Fruit fly (Drosophila melanogaster) whole organism, embryonic: Measurements from ENCODE around the gene Mipp2.

Experiments used
- Bdp1 ChIP-seq: fragments of 200-800 bp; sonication (Bioruptor generic); optimal IDR thresholded peaks from 3 replicates; lab custom pipeline; 2016; ENCODE audit warnings: missing biosample characterization, missing genetic modification characterization
- CG10565 ChIP-seq: fragments of 200-800 bp; sonication (Bioruptor generic); optimal IDR thresholded peaks from 3 replicates; lab custom pipeline; 2016; ENCODE audit warnings: missing biosample characterization, mild to moderate bottlenecking, missing genetic modification characterization
- CG10979 ChIP-seq: fragments of 200-800 bp; sonication (Bioruptor generic); optimal IDR thresholded peaks from 2 replicates; lab custom pipeline; 2018; ENCODE audit warnings: missing biosample characterization, mild to moderate bottlenecking, missing genetic modification characterization, moderate library complexity
- CG11085 ChIP-seq: fragments of 200-800 bp; sonication (Bioruptor generic); IDR thresholded peaks from 2 replicates; pipeline ENCODE4 v1.3.6; 2022; ENCODE audit warnings: missing biosample characterization, missing genetic modification characterization
- CG12155 ChIP-seq: fragments of 200-800 bp; sonication (Bioruptor generic); optimal IDR thresholded peaks from 3 replicates; lab custom pipeline; 2016; ENCODE audit warnings: missing biosample characterization, missing genetic modification characterization
- CG13296 ChIP-seq: fragments of 200-800 bp; sonication (Bioruptor generic); optimal IDR thresholded peaks from 3 replicates; lab custom pipeline; 2018; ENCODE audit warnings: missing biosample characterization, mild to moderate bottlenecking, missing genetic modification characterization
- CG15514 ChIP-seq: fragments of 200-800 bp; sonication (Bioruptor generic); optimal IDR thresholded peaks from 3 replicates; lab custom pipeline; 2017; ENCODE audit warnings: missing biosample characterization, missing genetic modification characterization, mild to moderate bottlenecking, moderate library complexity, missing genetic modification reagents
- CG16813 ChIP-seq: fragments of 200-800 bp; sonication (Bioruptor generic); IDR thresholded peaks from 3 replicates; pipeline ENCODE4 v1.3.6; 2022; ENCODE audit warnings: missing biosample characterization, missing genetic modification characterization; ENCODE audit not compliant: partially characterized antibody
- CG16815 ChIP-seq: fragments of 200-800 bp; sonication (Bioruptor generic); optimal IDR thresholded peaks from 3 replicates; lab custom pipeline; 2017; ENCODE audit warnings: missing biosample characterization, mild to moderate bottlenecking, missing genetic modification characterization
- CG17361 ChIP-seq: fragments of 200-800 bp; sonication (Bioruptor generic); IDR thresholded peaks from 3 replicates; pipeline ENCODE4 v1.3.6; 2022; ENCODE audit warnings: missing biosample characterization, missing genetic modification characterization
- CG18619 ChIP-seq: fragments of 200-800 bp; sonication (Bioruptor generic); optimal IDR thresholded peaks from 3 replicates; lab custom pipeline; 2017; ENCODE audit warnings: missing biosample characterization, mild to moderate bottlenecking, missing genetic modification characterization
- CG2712 ChIP-seq: fragments of 200-800 bp; optimal IDR thresholded peaks from 3 replicates; lab custom pipeline; 2019; ENCODE audit warnings: missing biosample characterization, mild to moderate bottlenecking, missing genetic modification characterization, moderate library complexity
- CG30403 ChIP-seq: fragments of 200-800 bp; sonication (Bioruptor generic); optimal IDR thresholded peaks from 3 replicates; lab custom pipeline; 2016; ENCODE audit warnings: missing biosample characterization, missing genetic modification characterization
- CG3163 ChIP-seq: fragments of 200-800 bp; sonication (Bioruptor generic); optimal IDR thresholded peaks from 3 replicates; lab custom pipeline; 2016; ENCODE audit warnings: missing biosample characterization, missing genetic modification characterization
- CG6175 ChIP-seq: fragments of 200-800 bp; sonication (Bioruptor generic); IDR thresholded peaks from 3 replicates; pipeline ENCODE4 v1.3.6; 2022; ENCODE audit warnings: missing biosample characterization, missing genetic modification characterization
- CG7372 ChIP-seq: fragments of 200-800 bp; sonication (Bioruptor generic); IDR thresholded peaks from 2 replicates; pipeline ENCODE4 v1.3.6; 2022; ENCODE audit warnings: missing biosample characterization, missing genetic modification characterization
- CG8388 ChIP-seq: fragments of 200-800 bp; sonication (Bioruptor generic); optimal IDR thresholded peaks from 2 replicates; lab custom pipeline; 2019; ENCODE audit warnings: missing biosample characterization, mild to moderate bottlenecking, missing genetic modification characterization, moderate library complexity
- CTCF ChIP-seq: fragments of 200-800 bp; sonication (Bioruptor generic); optimal IDR thresholded peaks from 2 replicates; lab custom pipeline; 2017; ENCODE audit warnings: missing biosample characterization, mild to moderate bottlenecking, missing genetic modification characterization, moderate library complexity
- D19A ChIP-seq: fragments of 200-800 bp; optimal IDR thresholded peaks from 3 replicates; lab custom pipeline; 2019; ENCODE audit warnings: missing biosample characterization, mild to moderate bottlenecking, missing genetic modification characterization, moderate library complexity
- Dip3 ChIP-seq: fragments of 200-800 bp; sonication (Bioruptor generic); optimal IDR thresholded peaks from 3 replicates; lab custom pipeline; 2016; ENCODE audit warnings: missing biosample characterization, missing genetic modification characterization
- Dref ChIP-seq: fragments of 200-800 bp; sonication (Bioruptor generic); IDR thresholded peaks from 2 replicates; pipeline ENCODE4 v1.3.6; 2022; ENCODE audit warnings: missing biosample characterization, missing genetic modification characterization
- Eip74EF ChIP-seq, 2 experiments: fragments of 200-800 bp in 1 of 2; fragments of >200 bp in 1 of 2; sonication (Bioruptor generic) in 1 of 2; optimal IDR thresholded peaks; 2 replicates each; lab custom pipeline; 2017 to 2019; ENCODE audit warnings: missing biosample characterization in 2 of 2, missing genetic modification characterization in 2 of 2, mild to moderate bottlenecking in 1 of 2, moderate library complexity in 1 of 2
- Mad ChIP-seq: fragments of 200-800 bp; sonication (Bioruptor generic); optimal IDR thresholded peaks from 2 replicates; lab custom pipeline; 2016; ENCODE audit warnings: missing biosample characterization, missing genetic modification characterization
- Ptx1 ChIP-seq: fragments of 200-800 bp; sonication (Bioruptor generic); IDR thresholded peaks from 2 replicates; pipeline ENCODE4 v1.3.6; 2022; ENCODE audit warnings: missing biosample characterization, missing genetic modification characterization
- Sox100B ChIP-seq: fragments of 200-800 bp; sonication (Bioruptor generic); optimal IDR thresholded peaks from 3 replicates; lab custom pipeline; 2018; ENCODE audit warnings: missing biosample characterization, mild to moderate bottlenecking, missing genetic modification characterization
- al ChIP-seq: fragments of 200-800 bp; sonication (Bioruptor generic); IDR thresholded peaks from 2 replicates; pipeline ENCODE4 v1.3.6; 2022; ENCODE audit warnings: missing biosample characterization, missing genetic modification characterization
- amos ChIP-seq: fragments of 200-800 bp; sonication (Bioruptor generic); IDR thresholded peaks from 2 replicates; pipeline ENCODE4 v1.3.6; 2022; ENCODE audit warnings: missing biosample characterization, missing genetic modification characterization; ENCODE audit not compliant: partially characterized antibody
- ap ChIP-seq: fragments of 200-800 bp; sonication (Bioruptor generic); IDR thresholded peaks from 2 replicates; pipeline ENCODE4 v1.3.6; 2022; ENCODE audit warnings: missing biosample characterization, missing genetic modification characterization
- ara ChIP-seq: fragments of 200-800 bp; sonication (Bioruptor generic); IDR thresholded peaks from 2 replicates; pipeline ENCODE4 v1.3.6; 2022; ENCODE audit warnings: missing biosample characterization, missing genetic modification characterization
- bab2 ChIP-seq: fragments of 200-800 bp; sonication (Bioruptor generic); optimal IDR thresholded peaks from 2 replicates; lab custom pipeline; 2016; ENCODE audit warnings: missing biosample characterization, missing genetic modification characterization
- caup ChIP-seq: fragments of 200-800 bp; sonication (Bioruptor generic); optimal IDR thresholded peaks from 3 replicates; lab custom pipeline; 2017; ENCODE audit warnings: missing biosample characterization, mild to moderate bottlenecking, missing genetic modification characterization, moderate library complexity; ENCODE audit not compliant: severe bottlenecking
- dan ChIP-seq: fragments of 200-800 bp; sonication (Bioruptor generic); IDR thresholded peaks from 2 replicates; pipeline ENCODE4 v1.3.6; 2022; ENCODE audit warnings: missing biosample characterization, missing genetic modification characterization
- disco-r ChIP-seq: fragments of 200-800 bp; sonication (Bioruptor generic); optimal IDR thresholded peaks from 2 replicates; lab custom pipeline; 2016; ENCODE audit warnings: missing biosample characterization, missing genetic modification characterization
- gem ChIP-seq: fragments of 200-800 bp; sonication (Bioruptor generic); optimal IDR thresholded peaks from 2 replicates; lab custom pipeline; 2019; ENCODE audit warnings: missing biosample characterization, mild to moderate bottlenecking, missing genetic modification characterization, moderate library complexity
- gt ChIP-seq: fragments of 200-800 bp; sonication (Bioruptor generic); IDR thresholded peaks from 2 replicates; pipeline ENCODE4 v1.3.6; 2022; ENCODE audit warnings: missing biosample characterization, missing genetic modification characterization
- jumu ChIP-seq: fragments of 200-800 bp; sonication (Bioruptor generic); optimal IDR thresholded peaks from 3 replicates; lab custom pipeline; 2016; ENCODE audit warnings: missing biosample characterization, missing genetic modification characterization
- klu ChIP-seq: fragments of 200-800 bp; sonication (Bioruptor generic); IDR thresholded peaks from 2 replicates; pipeline ENCODE4 v1.3.6; 2022; ENCODE audit warnings: missing biosample characterization, missing genetic modification characterization
- knrl ChIP-seq: fragments of 200-800 bp; sonication (Bioruptor generic); IDR thresholded peaks from 3 replicates; pipeline ENCODE4 v1.3.6; 2022; ENCODE audit warnings: missing biosample characterization, missing genetic modification characterization; ENCODE audit not compliant: partially characterized antibody
- maf-S ChIP-seq: fragments of 200-800 bp; sonication (Bioruptor generic); optimal IDR thresholded peaks from 2 replicates; lab custom pipeline; 2016; ENCODE audit warnings: missing biosample characterization, missing genetic modification characterization
- onecut ChIP-seq: fragments of 200-800 bp; sonication (Bioruptor generic); IDR thresholded peaks from 2 replicates; pipeline ENCODE4 v1.3.6; 2022; ENCODE audit warnings: missing biosample characterization, missing genetic modification characterization
- pb ChIP-seq: fragments of 200-800 bp; sonication (Bioruptor generic); optimal IDR thresholded peaks from 3 replicates; lab custom pipeline; 2016; ENCODE audit warnings: missing biosample characterization, missing genetic modification characterization
- peb ChIP-seq: fragments of 200-800 bp; sonication (Bioruptor generic); IDR thresholded peaks from 2 replicates; pipeline ENCODE4 v1.3.6; 2022; ENCODE audit warnings: missing biosample characterization, missing genetic modification characterization
- sens ChIP-seq: fragments of 200-800 bp; sonication (Bioruptor generic); peaks from one replicate; lab custom pipeline; 2016; ENCODE audit warnings: missing biosample characterization, missing genetic modification characterization
- slbo ChIP-seq: fragments of 200-800 bp; sonication (Bioruptor generic); IDR thresholded peaks from 2 replicates; pipeline ENCODE4 v1.3.6; 2022; ENCODE audit warnings: missing biosample characterization, missing genetic modification characterization
- slou ChIP-seq: fragments of 200-800 bp; sonication (Bioruptor generic); optimal IDR thresholded peaks from 3 replicates; lab custom pipeline; 2016; ENCODE audit warnings: missing biosample characterization, missing genetic modification characterization
- slp2 ChIP-seq: fragments of 200-800 bp; sonication (Bioruptor generic); optimal IDR thresholded peaks from 2 replicates; lab custom pipeline; 2016; ENCODE audit warnings: missing biosample characterization, missing genetic modification characterization
- ssp ChIP-seq: fragments of 200-800 bp; sonication (Bioruptor generic); IDR thresholded peaks from 2 replicates; pipeline ENCODE4 v1.3.6; 2022; ENCODE audit warnings: missing biosample characterization, missing genetic modification characterization
- tgo ChIP-seq: fragments of 200-800 bp; sonication (Bioruptor generic); IDR thresholded peaks from 3 replicates; pipeline ENCODE4 v1.3.6; 2022; ENCODE audit warnings: missing biosample characterization, missing genetic modification characterization
- tin ChIP-seq: fragments of 200-800 bp; sonication (Bioruptor generic); optimal IDR thresholded peaks from 3 replicates; lab custom pipeline; 2016; ENCODE audit warnings: missing biosample characterization, missing genetic modification characterization
- ttk ChIP-seq: fragments of 200-800 bp; sonication (Bioruptor generic); IDR thresholded peaks from 2 replicates; pipeline ENCODE4 v2.1.2; 2022; ENCODE audit warnings: missing biosample characterization, missing genetic modification characterization
- wek ChIP-seq: fragments of 200-800 bp; sonication (Bioruptor generic); optimal IDR thresholded peaks from 3 replicates; lab custom pipeline; 2018; ENCODE audit warnings: missing biosample characterization, mild to moderate bottlenecking, missing genetic modification characterization, moderate library complexity
- zfh2 ChIP-seq: fragments of 200-800 bp; sonication (Bioruptor generic); optimal IDR thresholded peaks from 2 replicates; lab custom pipeline; 2016; ENCODE audit warnings: missing biosample characterization, missing genetic modification characterization

Mipp2 gene

dm6 chrX:6109872-6110271 is 18.6 kb upstream of the Mipp2 start (continued):
- no peak for TF ChIP-seq wek (GFP tag; lab: Kevin White, UChicago)
- 0 out of 2 replicates have a peak, but pooled peaks have one; percentile 9 for TF ChIP-seq al (GFP tag; lab: Robert Waterston, UW)
- TF ChIP-seq caup (GFP tag; lab: Kevin White, UChicago), result peak; percentile 35
- TF ChIP-seq slou (GFP tag; lab: Kevin White, UChicago), result no peak
- peak; percentile 27; the same call in 1 of the 3 replicates for TF ChIP-seq tgo (GFP tag; lab: Robert Waterston, UW)
- TF ChIP-seq knrl, result peak; percentile 60; the same call in 2 of the 3 replicates
- peak; percentile 66 for TF ChIP-seq onecut (GFP tag; lab: Robert Waterston, UW)
- TF ChIP-seq dan, result no peak
- TF ChIP-seq CG8388 (GFP tag; lab: Kevin White, UChicago), result peak; percentile 1
- TF ChIP-seq ara (GFP tag; lab: Robert Waterston, UW), result peak; percentile 44; the same call in 1 of the 2 replicates
- no peak for TF ChIP-seq CG13296 (GFP tag; lab: Kevin White, UChicago)
- peak; percentile 64 for TF ChIP-seq slbo
- peak; percentile 36; the same call in 1 of the 3 replicates for TF ChIP-seq CG16813 (GFP tag; lab: Robert Waterston, UW)
- peak; percentile 27 for TF ChIP-seq Mad (GFP tag; lab: Kevin White, UChicago)
- TF ChIP-seq CG3163 (GFP tag; lab: Kevin White, UChicago), result peak; percentile 14
- TF ChIP-seq pb (GFP tag; lab: Kevin White, UChicago), result peak; percentile 6
- TF ChIP-seq CG18619 (GFP tag; lab: Kevin White, UChicago), result peak; percentile 34
- TF ChIP-seq Sox100B (GFP tag; lab: Kevin White, UChicago), result no peak
- peak; percentile 38 for TF ChIP-seq CG10979
- TF ChIP-seq gt (GFP tag; lab: Robert Waterston, UW), result no peak
- TF ChIP-seq bab2 (GFP tag; lab: Kevin White, UChicago), result peak; percentile 7
- TF ChIP-seq CG10565 (GFP tag; lab: Kevin White, UChicago), result no peak
- TF ChIP-seq amos (GFP tag; lab: Robert Waterston, UW), result peak; percentile 50
- TF ChIP-seq CG6175 (GFP tag; lab: Robert Waterston, UW), result peak; percentile 79; the same call in 2 of the 3 replicates
- TF ChIP-seq D19A, result no peak
- no peak for TF ChIP-seq maf-S (GFP tag; lab: Kevin White, UChicago)
- TF ChIP-seq Eip74EF (GFP tag; optimal IDR thresholded peaks at IDR 0.05; lab: Kevin White, UChicago), result no peak
- TF ChIP-seq CTCF (GFP tag; lab: Kevin White, UChicago), result peak; percentile 94
- TF ChIP-seq disco-r, result peak; percentile 13
- TF ChIP-seq CG15514 (GFP tag; lab: Kevin White, UChicago), result peak; percentile 24
- peak; percentile 48 for TF ChIP-seq sens (GFP tag; lab: Kevin White, UChicago)
- peak; percentile 33 for TF ChIP-seq Dip3 (GFP tag; lab: Kevin White, UChicago)
- peak; percentile 23 for TF ChIP-seq CG2712 (tag; lab: Kevin White, UChicago)
- peak; percentile 22 for TF ChIP-seq CG30403 (GFP tag; lab: Kevin White, UChicago)
- peak; percentile 24 for TF ChIP-seq CG12155 (GFP tag; lab: Kevin White, UChicago)
- TF ChIP-seq ssp (GFP tag; lab: Robert Waterston, UW), result peak; percentile 43; the same call in 1 of the 2 replicates
- peak; percentile 56; the same call in 1 of the 2 replicates for TF ChIP-seq CG7372 (GFP tag; lab: Robert Waterston, UW)
- TF ChIP-seq slp2 (GFP tag; lab: Kevin White, UChicago), result no peak
- TF ChIP-seq gem (tag; lab: Kevin White, UChicago), result peak; percentile 33
- no peak for TF ChIP-seq CG17361 (GFP tag; lab: Robert Waterston, UW)
- peak; percentile 67 for TF ChIP-seq CG11085 (GFP tag; lab: Robert Waterston, UW)
- TF ChIP-seq zfh2 (GFP tag; lab: Kevin White, UChicago), result peak; percentile 1
- TF ChIP-seq jumu (GFP tag; lab: Kevin White, UChicago), result peak; percentile 6
- TF ChIP-seq klu (GFP tag; lab: Robert Waterston, UW), result peak; percentile 34; the same call in 1 of the 2 replicates
- peak; percentile 35 for TF ChIP-seq ttk (GFP tag; lab: Robert Waterston, UW)
- TF ChIP-seq CG16815, result peak; percentile 27
- peak; percentile 51; the same call in 1 of the 2 replicates for TF ChIP-seq ap
- 0 out of 2 replicates have a peak, but pooled peaks have one; percentile 17 for TF ChIP-seq peb
- peak; percentile 48 for TF ChIP-seq Ptx1
- no peak for TF ChIP-seq Bdp1 (GFP tag; lab: Kevin White, UChicago)
- TF ChIP-seq tin, result peak; percentile 16
- TF ChIP-seq Dref (GFP tag; lab: Robert Waterston, UW), result peak; percentile 38
